Worm (Caenorhabditis elegans): ENCODE measurements around the gene cyp-35D1.

DNA sequence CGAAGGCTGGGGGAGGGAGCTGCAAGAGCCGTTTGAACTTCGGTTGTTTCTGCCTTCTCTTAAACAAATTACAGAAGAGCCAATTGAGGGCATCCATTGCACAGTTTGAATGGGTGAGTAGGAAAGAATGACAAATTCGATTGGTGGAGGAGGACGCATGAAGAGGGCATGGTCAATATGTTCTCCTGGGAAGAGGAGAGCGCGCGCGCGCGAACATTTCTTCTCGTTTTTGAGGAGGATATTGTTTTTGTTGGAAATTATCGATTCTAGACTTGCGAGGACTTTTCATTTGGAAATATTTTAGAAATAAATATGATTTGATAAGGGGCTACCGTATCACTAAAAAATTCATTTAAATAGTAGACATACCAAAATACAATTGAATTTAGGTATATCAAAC is 37.5 kb upstream of the cyp-35D1 start, which contains the start of gene T10C6.7:
- no peak for TF ChIP-seq him-1 (tag; optimal IDR thresholded peaks at IDR 0.05)
- no peak for TF ChIP-seq dao-5 (tag; optimal IDR thresholded peaks at IDR 0.05)

All from whole organism, L4/young adult.